Worm (Caenorhabditis elegans) whole organism, L4 larva: Measurements from ENCODE around the gene cup-15.
A peak's percentile ranks its signal among the peaks of the same experiment; 100 is the strongest.

Experiments
- F49E8.2 ChIP-seq: sonication (generic microtip); optimal IDR thresholded peaks from 2 replicates; lab custom pipeline; 2016; ENCODE audit warnings: missing compliant biosample characterization, mild to moderate bottlenecking, missing genetic modification characterization, borderline replicate concordance
- R02D3.7 ChIP-seq: fragments of 150-350 bp; sonication (generic microtip); optimal IDR thresholded peaks from 3 replicates; lab custom pipeline; 2014; ENCODE audit warnings: missing biosample characterization, missing genetic modification characterization
- T20F7.1 ChIP-seq: fragments of 200-800 bp; sonication (Bioruptor generic); optimal IDR thresholded peaks from 2 replicates; lab custom pipeline; 2018; ENCODE audit warnings: mild to moderate bottlenecking, missing genetic modification characterization, missing compliant biosample characterization
- Y5F2A.4 ChIP-seq: fragments of 200-800 bp; sonication (Bioruptor generic); optimal IDR thresholded peaks from 2 replicates; lab custom pipeline; 2018; ENCODE audit warnings: mild to moderate bottlenecking, missing genetic modification characterization, missing compliant biosample characterization
- Y75B8A.6 ChIP-seq: fragments of 200-800 bp; sonication (Bioruptor generic); IDR thresholded peaks from 2 replicates; pipeline ENCODE4 v1.3.6; 2022; ENCODE audit warnings: missing genetic modification reagents, missing genetic modification characterization, missing compliant biosample characterization
- aha-1 ChIP-seq: fragments of 150-350 bp; peaks from one replicate; lab custom pipeline; 2014; ENCODE audit warnings: missing biosample characterization, missing genetic modification characterization
- arid-1 ChIP-seq: fragments of 200-800 bp; sonication (Bioruptor generic); conservative IDR thresholded peaks from 2 replicates; pipeline ENCODE4 v1.3.6; 2022; ENCODE audit warnings: missing genetic modification reagents, missing genetic modification characterization, missing compliant biosample characterization
- ceh-20 ChIP-seq: fragments of 200-800 bp; sonication (Bioruptor generic); IDR thresholded peaks from 2 replicates; pipeline ENCODE4 v1.3.6; 2022; ENCODE audit warnings: missing genetic modification reagents, missing genetic modification characterization, missing compliant biosample characterization
- ceh-28 ChIP-seq: fragments of 150-350 bp; optimal IDR thresholded peaks from 2 replicates; lab custom pipeline; 2014; ENCODE audit warnings: missing biosample characterization, missing genetic modification reagents, missing genetic modification characterization
- ceh-32 ChIP-seq: sonication (generic microtip); optimal IDR thresholded peaks from 2 replicates; lab custom pipeline; 2016; ENCODE audit warnings: mild to moderate bottlenecking, missing genetic modification characterization, missing compliant biosample characterization; ENCODE audit not compliant: poor library complexity
- ceh-44 ChIP-seq: fragments of 200-800 bp; sonication (Bioruptor generic); IDR thresholded peaks from 2 replicates; pipeline ENCODE4 v1.3.6; 2022; ENCODE audit warnings: missing genetic modification reagents, missing genetic modification characterization, missing compliant biosample characterization
- ctbp-1 ChIP-seq: fragments of 200-800 bp; sonication (Bioruptor generic); IDR thresholded peaks from 2 replicates; pipeline ENCODE4 v1.3.6; 2022; ENCODE audit warnings: missing genetic modification reagents, missing genetic modification characterization, missing compliant biosample characterization
- daf-12 ChIP-seq: fragments of 150-350 bp; optimal IDR thresholded peaks from 2 replicates; lab custom pipeline; 2014; ENCODE audit warnings: missing biosample characterization, missing genetic modification reagents, missing genetic modification characterization
- daf-16 ChIP-seq, 3 experiments: sonication (generic microtip); optimal IDR thresholded peaks; 2 replicates each; lab custom pipeline; 2016 to 2017; ENCODE audit warnings: missing genetic modification characterization in 3 of 3, missing genetic modification reagents in 3 of 3, mild to moderate bottlenecking in 2 of 3, missing compliant biosample characterization in 2 of 3, missing biosample characterization in 1 of 3, moderate library complexity in 1 of 3
- daf-19 ChIP-seq: fragments of 200-800 bp; sonication (Bioruptor generic); conservative IDR thresholded peaks from 2 replicates; pipeline ENCODE4 v1.3.6; 2022; ENCODE audit warnings: missing genetic modification characterization, missing compliant biosample characterization
- daf-8 ChIP-seq: fragments of 200-800 bp; sonication (Bioruptor generic); IDR thresholded peaks from 2 replicates; pipeline ENCODE4 v1.3.6; 2022; ENCODE audit warnings: missing genetic modification characterization, missing compliant biosample characterization
- dpl-1 ChIP-seq: fragments of 150-350 bp; optimal IDR thresholded peaks from 2 replicates; lab custom pipeline; 2014; ENCODE audit warnings: missing biosample characterization, missing genetic modification reagents, missing genetic modification characterization
- egl-27 ChIP-seq: sonication (generic microtip); optimal IDR thresholded peaks from 3 replicates; lab custom pipeline; 2017; ENCODE audit warnings: missing biosample characterization, missing genetic modification reagents, missing genetic modification characterization
- egl-43 ChIP-seq: fragments of 200-800 bp; sonication (Bioruptor generic); IDR thresholded peaks from 2 replicates; pipeline ENCODE4 v1.3.6; 2022; ENCODE audit warnings: missing genetic modification reagents, missing genetic modification characterization, missing compliant biosample characterization
- fos-1 ChIP-seq: fragments of 150-350 bp; optimal IDR thresholded peaks from 2 replicates; lab custom pipeline; 2014; ENCODE audit warnings: missing biosample characterization, missing genetic modification characterization
- hlh-11 ChIP-seq: fragments of 200-800 bp; sonication (Bioruptor generic); optimal IDR thresholded peaks from 2 replicates; lab custom pipeline; 2018; ENCODE audit warnings: mild to moderate bottlenecking, missing genetic modification characterization, missing compliant biosample characterization
- lim-7 ChIP-seq: fragments of 200-800 bp; sonication (Bioruptor generic); IDR thresholded peaks from 2 replicates; pipeline ENCODE4 v1.3.6; 2022; ENCODE audit warnings: missing genetic modification characterization, missing compliant biosample characterization
- lin-38 ChIP-seq: fragments of 200-800 bp; sonication (Bioruptor generic); IDR thresholded peaks from 2 replicates; pipeline ENCODE4 v1.3.6; 2022; ENCODE audit warnings: missing genetic modification reagents, missing genetic modification characterization, missing compliant biosample characterization
- lsy-2 ChIP-seq, 2 experiments: fragments of 150-350 bp in 1 of 2; sonication (generic microtip) in 1 of 2; optimal IDR thresholded peaks; 2 replicates each; lab custom pipeline; 2014 to 2017; ENCODE audit warnings: missing biosample characterization in 2 of 2, missing genetic modification characterization in 2 of 2
- nhr-102 ChIP-seq: sonication (generic microtip); optimal IDR thresholded peaks from 2 replicates; lab custom pipeline; 2016; ENCODE audit warnings: mild to moderate bottlenecking, missing genetic modification characterization, moderate library complexity, missing compliant biosample characterization
- nhr-11 ChIP-seq: fragments of 150-350 bp; optimal IDR thresholded peaks from 2 replicates; lab custom pipeline; 2014; ENCODE audit warnings: missing biosample characterization, missing genetic modification characterization
- nhr-111 ChIP-seq: fragments of 200-800 bp; sonication (Bioruptor generic); optimal IDR thresholded peaks from 2 replicates; lab custom pipeline; 2018; ENCODE audit warnings: mild to moderate bottlenecking, missing genetic modification characterization, missing compliant biosample characterization
- nhr-237 ChIP-seq: sonication (generic microtip); optimal IDR thresholded peaks from 2 replicates; lab custom pipeline; 2017; ENCODE audit warnings: missing biosample characterization, missing genetic modification characterization
- nhr-42 ChIP-seq: fragments of 200-800 bp; sonication (Bioruptor generic); IDR thresholded peaks from 2 replicates; pipeline ENCODE4 v1.3.6; 2022; ENCODE audit warnings: missing genetic modification characterization, missing compliant biosample characterization
- pqm-1 ChIP-seq: sonication (generic microtip); optimal IDR thresholded peaks from 2 replicates; lab custom pipeline; 2017; ENCODE audit warnings: missing biosample characterization, missing genetic modification characterization
- skn-1 ChIP-seq: fragments of 150-350 bp; optimal IDR thresholded peaks from 2 replicates; lab custom pipeline; 2014; ENCODE audit warnings: missing biosample characterization, missing genetic modification characterization
- snpc-1.2 ChIP-seq: fragments of 200-800 bp; sonication (Bioruptor generic); IDR thresholded peaks from 2 replicates; pipeline ENCODE4 v1.3.6; 2022; ENCODE audit warnings: missing genetic modification reagents, missing genetic modification characterization, missing compliant biosample characterization
- spr-1 ChIP-seq: sonication (generic microtip); optimal IDR thresholded peaks from 2 replicates; lab custom pipeline; 2016; ENCODE audit warnings: mild to moderate bottlenecking, missing genetic modification characterization, missing compliant biosample characterization
- spr-3 ChIP-seq: fragments of 200-800 bp; sonication (Bioruptor generic); optimal IDR thresholded peaks from 2 replicates; lab custom pipeline; 2018; ENCODE audit warnings: mild to moderate bottlenecking, missing genetic modification characterization, missing compliant biosample characterization
- unc-62 ChIP-seq, 3 experiments: fragments of 150-350 bp in 1 of 3; sonication (generic microtip); optimal IDR thresholded peaks in 2 of 3; peaks in 1 of 3; 1 replicate in 1 of 3; 2 replicates in 2 of 3; lab custom pipeline; 2014 to 2017; ENCODE audit warnings: missing biosample characterization in 3 of 3, missing genetic modification characterization in 3 of 3, missing genetic modification reagents in 3 of 3, missing genotype in 1 of 3
- zfp-3 ChIP-seq: fragments of 200-800 bp; sonication (Bioruptor generic); conservative IDR thresholded peaks from 2 replicates; pipeline ENCODE4 v1.3.6; 2022; ENCODE audit warnings: missing genetic modification reagents, missing genetic modification characterization, missing compliant biosample characterization
- zip-11 ChIP-seq: fragments of 200-800 bp; sonication (Bioruptor generic); IDR thresholded peaks from 2 replicates; pipeline ENCODE4 v1.3.6; 2022; ENCODE audit warnings: missing genetic modification characterization, missing compliant biosample characterization
- ztf-11 ChIP-seq: fragments of 150-350 bp; optimal IDR thresholded peaks from 2 replicates; lab custom pipeline; 2014; ENCODE audit warnings: missing biosample characterization, missing genetic modification characterization

Gene cup-15

ce11 chrII:9305575-9305974 lies 47.2 kb upstream of the cup-15 start:
- TF ChIP-seq aha-1 (tag; lab: Kevin White, UChicago) (peak; percentile 23), lim-7 (GFP tag; lab: Robert Waterston, UW) (no peak), lin-38 (GFP tag; lab: Robert Waterston, UW) (no peak), ctbp-1 (GFP tag; lab: Robert Waterston, UW) (0 out of 2 replicates have a peak, but pooled peaks have one; percentile 17), unc-62 (GFP tag; optimal IDR thresholded peaks at IDR 0.05 in 1 of 2; lab: Kevin White, UChicago) (peak in 1 of 2 experiments; percentile 67), unc-62 (tag; optimal IDR thresholded peaks at IDR 0.05; lab: Kevin White, UChicago) (no peak)

- no peak for TF ChIP-seq nhr-237 (tag; lab: Kevin White, UChicago)
- TF ChIP-seq unc-62 (GFP tag; optimal IDR thresholded peaks at IDR 0.05 in 1 of 2; lab: Kevin White, UChicago) = peak in 1 of 2 experiments; percentile 93
- no peak for TF ChIP-seq unc-62 (tag; optimal IDR thresholded peaks at IDR 0.05; lab: Kevin White, UChicago)
- TF ChIP-seq daf-16 (GFP tag; optimal IDR thresholded peaks at IDR 0.05; lab: Kevin White, UChicago) = peak in 1 of 2 experiments; percentile 49
- TF ChIP-seq daf-16 (tag; optimal IDR thresholded peaks at IDR 0.05; lab: Kevin White, UChicago) = no peak
- peak; percentile 61; the same call in 1 of the 2 replicates for TF ChIP-seq ceh-20 (GFP tag; lab: Robert Waterston, UW)
- TF ChIP-seq aha-1 (tag; lab: Kevin White, UChicago) = peak; percentile 67
- peak; percentile 14 for TF ChIP-seq hlh-11 (tag; lab: Kevin White, UChicago)
- TF ChIP-seq nhr-11 (tag; lab: Kevin White, UChicago) = peak; percentile 54
- no peak for TF ChIP-seq nhr-42 (GFP tag; lab: Robert Waterston, UW)
- TF ChIP-seq Y5F2A.4 (GFP tag; lab: Kevin White, UChicago) = no peak
- no peak for TF ChIP-seq pqm-1 (tag; lab: Kevin White, UChicago)
- peak in 1 of 2 experiments; percentile 19 for TF ChIP-seq lsy-2 (tag; optimal IDR thresholded peaks at IDR 0.05; lab: Kevin White, UChicago)
Measured at ce11 chrII:9306835-9307234, 46.0 kb upstream of the cup-15 start.

DNA sequence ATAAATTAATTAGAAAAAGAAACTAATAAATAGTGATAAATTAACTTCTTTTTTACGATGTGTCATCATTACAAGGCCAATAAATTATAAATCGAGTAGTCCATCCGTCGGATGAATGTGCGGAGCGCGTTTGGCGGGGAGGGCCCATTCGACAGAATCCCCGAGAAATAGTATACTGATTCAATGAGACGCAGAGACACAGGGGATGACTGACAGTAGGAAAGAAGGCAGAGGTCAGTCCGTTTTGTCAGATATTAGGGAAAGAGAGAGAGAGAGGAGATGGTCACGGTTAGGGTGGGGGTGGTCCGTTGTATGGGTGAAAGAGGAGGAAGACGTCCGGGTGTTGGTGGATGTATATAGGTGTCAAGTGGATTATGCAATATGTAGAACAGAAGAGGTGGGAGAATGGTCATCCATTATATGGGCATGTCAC lies 44.2 kb upstream of the cup-15 start:
- TF ChIP-seq nhr-102 (tag; lab: Kevin White, UChicago) (no peak), aha-1 (tag; lab: Kevin White, UChicago) (no peak), nhr-11 (tag; lab: Kevin White, UChicago) (no peak), daf-19 (GFP tag; lab: Robert Waterston, UW) (no peak), daf-8 (no peak), unc-62 (GFP tag; optimal IDR thresholded peaks at IDR 0.05 in 1 of 2; lab: Kevin White, UChicago) (peak in 1 of 2 experiments; percentile 79), unc-62 (tag; optimal IDR thresholded peaks at IDR 0.05; lab: Kevin White, UChicago) (no peak), skn-1 (tag; lab: Kevin White, UChicago) (no peak), daf-12 (no peak)

ce11 chrII:9310204-9310603 lies 42.6 kb upstream of the cup-15 start, which contains the start of gene cam-1:
TSS of gene cam-1 (minus strand) at chrII:9310304.
- no peak for TF ChIP-seq R02D3.7 (tag; lab: Kevin White, UChicago)
- peak; percentile 71 for TF ChIP-seq aha-1 (tag; lab: Kevin White, UChicago)
- no peak for TF ChIP-seq egl-43 (GFP tag; lab: Robert Waterston, UW)
- TF ChIP-seq ceh-44 (GFP tag; lab: Robert Waterston, UW) = no peak
- TF ChIP-seq, all 104 proteins: peak for 1

DNA sequence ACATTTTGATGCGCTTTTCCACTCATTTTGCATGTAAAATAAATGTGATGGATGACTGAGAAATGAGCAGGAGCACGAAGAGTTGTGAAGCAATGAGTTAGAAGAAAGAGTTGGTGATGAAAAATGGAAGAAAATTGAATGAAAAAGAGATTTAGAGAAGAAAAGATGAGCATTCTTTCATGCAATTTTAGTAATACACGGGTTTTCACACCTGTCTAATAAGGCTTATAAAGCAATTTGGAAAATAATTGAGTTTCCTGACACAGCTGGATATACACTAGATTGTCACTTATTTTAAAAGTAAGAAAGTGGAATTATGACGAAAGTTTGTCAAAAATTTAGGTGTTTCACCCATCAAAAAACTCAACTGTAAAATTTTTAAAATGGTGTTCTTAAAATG lies 42.0 kb upstream of the cup-15 start:
- TF ChIP-seq pqm-1 (tag; lab: Kevin White, UChicago) = no peak
- no peak for TF ChIP-seq fos-1 (tag; lab: Kevin White, UChicago)
- TF ChIP-seq zip-11 (GFP tag; lab: Robert Waterston, UW) = no peak
- TF ChIP-seq nhr-111 (GFP tag; lab: Kevin White, UChicago) = no peak
- no peak for TF ChIP-seq Y75B8A.6 (GFP tag; lab: Robert Waterston, UW)
- no peak for TF ChIP-seq spr-3 (GFP tag; lab: Kevin White, UChicago)
- TF ChIP-seq F49E8.2 = no peak
- no peak for TF ChIP-seq arid-1 (GFP tag; lab: Robert Waterston, UW)
- no peak for TF ChIP-seq ztf-11 (tag; lab: Kevin White, UChicago)
- TF ChIP-seq T20F7.1 (GFP tag; lab: Kevin White, UChicago) = no peak
- no peak for TF ChIP-seq hlh-11 (tag; lab: Kevin White, UChicago)
- no peak for TF ChIP-seq lim-7 (GFP tag; lab: Robert Waterston, UW)
- no peak for TF ChIP-seq egl-27 (tag; lab: Kevin White, UChicago)
- no peak for TF ChIP-seq zfp-3 (GFP tag; lab: Robert Waterston, UW)
- TF ChIP-seq dpl-1 (GFP tag; lab: Kevin White, UChicago) = no peak
- TF ChIP-seq snpc-1.2 = no peak
- TF ChIP-seq aha-1 (tag; lab: Kevin White, UChicago) = no peak
- no peak for TF ChIP-seq spr-1
- TF ChIP-seq ceh-32 (tag; lab: Kevin White, UChicago) = no peak
- no peak for TF ChIP-seq ceh-28 (tag; lab: Kevin White, UChicago)
